Worm (Caenorhabditis elegans) whole organism, L1 larva: ENCODE measurements around the gene str-82.

Experiments
- F16B12.6 ChIP-seq: fragments of 150-350 bp; optimal IDR thresholded peaks from 2 replicates; lab custom pipeline; 2014; ENCODE audit warnings: missing biosample characterization, missing genetic modification characterization
- Y116A8C.19 ChIP-seq: sonication (generic microtip); optimal IDR thresholded peaks from 2 replicates; lab custom pipeline; 2016; ENCODE audit warnings: missing compliant biosample characterization, missing genetic modification characterization, borderline replicate concordance
- aha-1 ChIP-seq: fragments of 150-350 bp; optimal IDR thresholded peaks from 2 replicates; lab custom pipeline; 2014; ENCODE audit warnings: missing biosample characterization, missing genetic modification characterization
- alr-1 ChIP-seq: fragments of 200-800 bp; sonication (Bioruptor generic); optimal IDR thresholded peaks from 2 replicates; lab custom pipeline; 2018; ENCODE audit warnings: borderline replicate concordance, mild to moderate bottlenecking, missing genetic modification characterization, missing compliant biosample characterization
- aly-2 ChIP-seq: fragments of 150-350 bp; optimal IDR thresholded peaks from 2 replicates; lab custom pipeline; 2014; ENCODE audit warnings: missing biosample characterization, missing genetic modification characterization
- ama-1 ChIP-seq: fragments of 150-350 bp; optimal IDR thresholded peaks from 2 replicates; lab custom pipeline; 2014
- ceh-63 ChIP-seq: fragments of 200-800 bp; sonication (Bioruptor generic); optimal IDR thresholded peaks from 2 replicates; lab custom pipeline; 2018; ENCODE audit warnings: mild to moderate bottlenecking, missing genetic modification characterization, missing compliant biosample characterization
- ceh-82 ChIP-seq, 3 experiments: fragments of 150-350 bp in 1 of 3; sonication (generic microtip) in 2 of 3; optimal IDR thresholded peaks; 2 replicates each; lab custom pipeline; 2014 to 2017; ENCODE audit warnings: missing biosample characterization in 3 of 3, missing genetic modification characterization in 3 of 3
- ceh-88 ChIP-seq: fragments of 200-800 bp; sonication (Bioruptor generic); IDR thresholded peaks from 2 replicates; pipeline ENCODE4 v1.3.6; 2022; ENCODE audit warnings: missing genetic modification characterization, missing compliant biosample characterization
- ces-1 ChIP-seq: fragments of 150-350 bp; optimal IDR thresholded peaks from 2 replicates; lab custom pipeline; 2014; ENCODE audit warnings: missing biosample characterization, missing genetic modification reagents, missing genetic modification characterization
- dpl-1 ChIP-seq, 3 experiments: fragments of 150-350 bp in 2 of 3; sonication (generic microtip) in 1 of 3; optimal IDR thresholded peaks; 2 replicates each; lab custom pipeline; 2014 to 2017; ENCODE audit warnings: missing biosample characterization in 3 of 3, missing genetic modification characterization in 3 of 3, missing genetic modification reagents in 3 of 3
- efl-1 ChIP-seq, 4 experiments: fragments of 150-350 bp; optimal IDR thresholded peaks in 3 of 4; peaks in 1 of 4; 1 replicate in 1 of 4; 2 replicates in 3 of 4; lab custom pipeline; 2014; ENCODE audit warnings: missing biosample characterization in 2 of 4, missing genetic modification characterization in 2 of 4, missing genetic modification reagents in 2 of 4
- efl-3 ChIP-seq: fragments of 200-800 bp; sonication (Bioruptor generic); optimal IDR thresholded peaks from 2 replicates; lab custom pipeline; 2018; ENCODE audit warnings: mild to moderate bottlenecking, missing genetic modification characterization, missing compliant biosample characterization
- egl-27 ChIP-seq, 2 experiments: fragments of 150-350 bp in 1 of 2; sonication (generic microtip); optimal IDR thresholded peaks; 3 replicates each; lab custom pipeline; 2017 to 2018; ENCODE audit warnings: missing biosample characterization in 2 of 2, missing genetic modification characterization in 2 of 2, missing genetic modification reagents in 2 of 2
- ets-5 ChIP-seq: fragments of 200-800 bp; sonication (Bioruptor generic); IDR thresholded peaks from 2 replicates; pipeline ENCODE4 v1.3.6; 2022; ENCODE audit warnings: missing genetic modification characterization, missing compliant biosample characterization
- fos-1 ChIP-seq: fragments of 150-350 bp; optimal IDR thresholded peaks from 2 replicates; lab custom pipeline; 2014; ENCODE audit warnings: missing biosample characterization, missing genetic modification characterization
- hlh-17 ChIP-seq: fragments of 200-800 bp; sonication (Bioruptor generic); optimal IDR thresholded peaks from 2 replicates; lab custom pipeline; 2018; ENCODE audit warnings: missing genetic modification characterization, mild to moderate bottlenecking, missing compliant biosample characterization, moderate library complexity, borderline replicate concordance
- hlh-4 ChIP-seq: sonication (generic microtip); optimal IDR thresholded peaks from 2 replicates; lab custom pipeline; 2016; ENCODE audit warnings: mild to moderate bottlenecking, missing genetic modification characterization, missing compliant biosample characterization
- irx-1 ChIP-seq: sonication (generic microtip); optimal IDR thresholded peaks from 2 replicates; lab custom pipeline; 2016; ENCODE audit warnings: missing genetic modification characterization, missing compliant biosample characterization
- lin-15B ChIP-seq: fragments of 150-350 bp; sonication (generic microtip); optimal IDR thresholded peaks from 3 replicates; lab custom pipeline; 2014; ENCODE audit warnings: missing biosample characterization, missing genetic modification characterization
- mef-2 ChIP-seq: fragments of 150-350 bp; optimal IDR thresholded peaks from 2 replicates; lab custom pipeline; 2014; ENCODE audit warnings: missing biosample characterization, missing genetic modification characterization
- mep-1 ChIP-seq: fragments of 150-350 bp; optimal IDR thresholded peaks from 2 replicates; lab custom pipeline; 2014; ENCODE audit warnings: missing biosample characterization, missing genetic modification characterization
- nhr-12 ChIP-seq: sonication (generic microtip); optimal IDR thresholded peaks from 2 replicates; lab custom pipeline; 2017; ENCODE audit warnings: missing biosample characterization, missing genetic modification characterization
- nhr-19 ChIP-seq: fragments of 200-800 bp; sonication (Bioruptor generic); conservative IDR thresholded peaks from 2 replicates; pipeline ENCODE4 v1.3.6; 2022; ENCODE audit warnings: missing genetic modification characterization, missing compliant biosample characterization
- nhr-28 ChIP-seq: fragments of 150-350 bp; optimal IDR thresholded peaks from 2 replicates; lab custom pipeline; 2014; ENCODE audit warnings: missing biosample characterization, missing genetic modification characterization
- nhr-71 ChIP-seq: sonication (generic microtip); optimal IDR thresholded peaks from 2 replicates; lab custom pipeline; 2016; ENCODE audit warnings: mild to moderate bottlenecking, missing genetic modification characterization, moderate library complexity, missing compliant biosample characterization
- nhr-77 ChIP-seq: fragments of 150-350 bp; optimal IDR thresholded peaks from 2 replicates; lab custom pipeline; 2014; ENCODE audit warnings: missing biosample characterization, missing genetic modification characterization
- nhr-84 ChIP-seq: sonication (generic microtip); optimal IDR thresholded peaks from 2 replicates; lab custom pipeline; 2017; ENCODE audit warnings: missing biosample characterization, missing genetic modification characterization
- nhr-85 ChIP-seq: sonication (generic microtip); peaks from one replicate; lab custom pipeline; 2016; ENCODE audit warnings: missing genetic modification characterization, inconsistent platforms, missing compliant biosample characterization
- pax-3 ChIP-seq: fragments of 200-800 bp; sonication (Bioruptor generic); optimal IDR thresholded peaks from 2 replicates; lab custom pipeline; 2018; ENCODE audit warnings: mild to moderate bottlenecking, missing genetic modification characterization, moderate library complexity, missing compliant biosample characterization
- rnt-1 ChIP-seq: sonication (generic microtip); optimal IDR thresholded peaks from 2 replicates; lab custom pipeline; 2016; ENCODE audit warnings: mild to moderate bottlenecking, missing genetic modification characterization, moderate library complexity, missing compliant biosample characterization
- skn-1 ChIP-seq: fragments of 150-350 bp; optimal IDR thresholded peaks from 2 replicates; lab custom pipeline; 2014; ENCODE audit warnings: missing biosample characterization, missing genetic modification characterization
- snpc-4 ChIP-seq: fragments of 150-350 bp; optimal IDR thresholded peaks from 2 replicates; lab custom pipeline; 2014; ENCODE audit warnings: missing biosample characterization, missing genetic modification characterization
- snu-23 ChIP-seq: sonication (generic microtip); optimal IDR thresholded peaks from 2 replicates; lab custom pipeline; 2016; ENCODE audit warnings: missing genetic modification characterization, missing compliant biosample characterization
- sup-37 ChIP-seq: fragments of 200-800 bp; sonication (Bioruptor generic); optimal IDR thresholded peaks from 2 replicates; lab custom pipeline; 2018; ENCODE audit warnings: mild to moderate bottlenecking, missing genetic modification characterization, missing compliant biosample characterization
- vab-15 ChIP-seq: sonication (generic microtip); optimal IDR thresholded peaks from 2 replicates; lab custom pipeline; 2017; ENCODE audit warnings: missing genotype, mild to moderate bottlenecking, missing genetic modification characterization, missing compliant biosample characterization
- xbp-1 ChIP-seq: sonication (generic microtip); optimal IDR thresholded peaks from 2 replicates; lab custom pipeline; 2016; ENCODE audit warnings: missing genetic modification characterization, missing compliant biosample characterization

Gene str-82

DNA sequence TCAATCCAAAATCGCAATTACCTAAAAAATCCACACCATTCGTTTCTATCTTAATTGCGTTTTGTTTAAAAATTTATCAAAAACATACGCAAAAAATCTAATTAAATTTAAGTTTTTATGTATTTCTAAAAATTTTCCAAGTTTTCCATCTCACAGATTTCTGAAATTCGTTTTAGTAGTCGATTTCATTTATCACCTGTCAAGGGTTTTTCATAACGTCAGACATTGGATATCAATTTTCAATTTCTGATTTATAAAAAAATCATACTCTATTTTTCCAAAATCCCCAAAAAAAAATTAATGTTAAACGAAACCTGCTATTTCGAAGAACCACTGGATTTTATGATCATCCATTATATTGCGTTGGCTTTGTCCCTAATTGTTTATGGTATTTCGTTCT, 35.7 kb downstream of the str-82 start, which contains the start of gene srh-4:
Gene srh-4, plus strand, starts transcription at position 301 of the 400 bp plus-strand sequence.
- TF ChIP-seq nhr-28 (no peak), dpl-1 (GFP tag; optimal IDR thresholded peaks at IDR 0.05; lab: Kevin White, UChicago) (no peak), nhr-71 (tag; lab: Kevin White, UChicago) (no peak), ceh-82 (tag; optimal IDR thresholded peaks at IDR 0.05; lab: Kevin White, UChicago) (no peak), snu-23 (GFP tag; lab: Kevin White, UChicago) (no peak), nhr-85 (tag; lab: Kevin White, UChicago) (no peak), aha-1 (tag; lab: Kevin White, UChicago) (no peak), ceh-63 (no peak), vab-15 (tag; lab: Kevin White, UChicago) (no peak)

DNA sequence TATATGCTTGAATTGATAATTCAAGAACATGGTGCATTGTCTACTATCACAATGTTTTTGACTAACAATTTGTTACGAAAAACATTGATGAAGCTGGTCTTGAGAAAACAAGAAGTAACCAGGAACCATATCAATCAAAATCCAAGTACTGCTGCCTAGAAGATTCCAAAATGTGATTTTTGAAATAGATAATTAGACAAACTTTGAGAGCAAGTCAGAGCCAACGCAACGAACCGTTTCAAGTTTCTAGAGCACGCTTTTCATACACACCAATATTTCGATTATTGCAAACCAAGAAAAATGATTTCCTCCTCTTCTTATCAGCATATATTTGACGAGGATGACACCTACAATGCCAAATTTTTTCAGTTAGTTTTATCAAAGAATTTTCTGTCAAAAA, 42.3 kb downstream of the str-82 start, which contains the start of gene srw-89:
Gene srw-89, plus strand, starts transcription at position 301 of the 400 bp plus-strand sequence.
- TF ChIP-seq ceh-82 (tag; optimal IDR thresholded peaks at IDR 0.05; lab: Kevin White, UChicago) (no peak), hlh-4 (no peak), irx-1 (tag; lab: Kevin White, UChicago) (no peak), vab-15 (tag; lab: Kevin White, UChicago) (no peak), nhr-19 (no peak), sup-37 (no peak)

DNA sequence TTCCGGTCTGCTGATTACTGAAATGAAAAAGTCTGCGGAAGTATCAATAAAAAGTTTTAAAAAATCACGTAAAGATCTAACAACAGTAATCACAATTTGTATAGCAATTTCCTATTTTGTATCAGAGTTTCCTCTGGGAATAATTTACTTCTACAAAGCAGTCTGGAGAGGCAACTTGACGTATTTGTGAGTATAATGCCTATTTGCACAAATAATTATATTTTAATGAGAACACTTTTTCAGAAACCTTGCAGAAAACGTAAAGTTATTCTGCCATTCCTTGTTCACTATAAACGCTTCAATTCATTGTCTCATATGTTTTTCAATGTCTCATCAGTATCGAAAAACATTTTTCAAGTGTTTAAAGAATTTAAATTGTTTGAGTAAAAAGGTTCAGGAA, 44.1 kb downstream of the str-82 start:
- TF ChIP-seq nhr-19 (no peak), hlh-4 (no peak), alr-1 (tag; lab: Kevin White, UChicago) (no peak), efl-1 (optimal IDR thresholded peaks at IDR 0.05; lab: Kevin White, UChicago) (no peak), efl-1 (GFP tag; optimal IDR thresholded peaks at IDR 0.05 in 1 of 2; lab: Kevin White, UChicago) (peak in 1 of 2 experiments; percentile 62), ceh-88 (GFP tag; lab: Robert Waterston, UW) (no peak), ces-1 (no peak)

DNA sequence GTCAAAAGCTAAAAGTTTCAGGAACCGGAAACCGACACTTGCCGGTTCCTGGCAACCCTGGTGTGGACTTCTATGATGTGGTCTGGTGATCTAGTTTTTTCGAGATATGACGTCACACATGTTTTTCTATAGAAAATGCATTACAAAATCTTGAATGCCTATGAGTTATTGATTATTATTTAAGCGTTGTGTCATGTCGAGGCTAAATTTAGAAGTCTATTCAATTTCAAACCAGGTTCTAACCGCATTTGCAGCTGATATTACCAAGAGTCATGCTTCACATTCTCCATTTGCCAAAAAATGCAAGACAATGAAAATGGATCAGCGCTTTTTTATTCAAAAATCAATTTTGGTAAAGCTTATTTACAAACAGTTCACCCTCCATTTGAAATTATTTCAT, 44.7 kb downstream of the str-82 start, which contains the start of gene K09D9.3:
Gene K09D9.3, plus strand, starts transcription at position 301 of the 400 bp plus-strand sequence.
- TF ChIP-seq efl-3 (GFP tag; lab: Kevin White, UChicago), result no peak
- no peak for TF ChIP-seq rnt-1 (tag; lab: Kevin White, UChicago)
- no peak for TF ChIP-seq lin-15B (tag; lab: Kevin White, UChicago)
- TF ChIP-seq aly-2 (tag; lab: Kevin White, UChicago), result no peak
- TF ChIP-seq snpc-4 (tag; lab: Kevin White, UChicago), result no peak
- TF ChIP-seq nhr-77, result no peak
- no peak for TF ChIP-seq F16B12.6 (tag; lab: Kevin White, UChicago)
- TF ChIP-seq Y116A8C.19 (tag; lab: Kevin White, UChicago), result no peak
- no peak for TF ChIP-seq skn-1 (tag; lab: Kevin White, UChicago)
- TF ChIP-seq irx-1 (tag; lab: Kevin White, UChicago), result no peak
- TF ChIP-seq xbp-1 (tag; lab: Kevin White, UChicago), result no peak

DNA sequence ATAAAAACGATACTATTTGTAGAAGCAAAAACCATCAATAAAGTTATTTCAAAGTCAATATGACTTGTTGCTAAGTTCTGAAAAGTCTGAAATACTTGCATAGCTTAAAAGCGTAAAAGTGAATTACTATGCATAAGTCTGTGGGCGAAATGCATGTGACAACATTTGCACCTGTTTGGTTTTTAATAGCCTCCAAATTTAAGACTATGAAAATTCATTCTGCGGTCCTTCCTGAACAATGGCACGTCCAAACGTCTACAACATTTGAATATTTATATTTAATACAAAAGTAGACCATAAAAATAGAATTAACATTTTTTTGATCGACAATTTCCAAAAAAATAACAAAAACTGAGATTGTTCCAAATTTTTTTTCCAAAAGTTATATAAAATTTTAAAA, 47.3 kb downstream of the str-82 start, which contains the start of gene K09D9.14:
Gene K09D9.14, minus strand, starts transcription at position 101 of the 400 bp plus-strand sequence.
- TF ChIP-seq ama-1, result no peak
- no peak for TF ChIP-seq nhr-19
- no peak for TF ChIP-seq ets-5 (GFP tag; lab: Robert Waterston, UW)
- TF ChIP-seq pax-3 (tag; lab: Kevin White, UChicago), result no peak
- no peak for TF ChIP-seq ces-1
- TF ChIP-seq dpl-1 (GFP tag; optimal IDR thresholded peaks at IDR 0.05; lab: Kevin White, UChicago), result no peak
- no peak for TF ChIP-seq xbp-1 (tag; lab: Kevin White, UChicago)
- no peak for TF ChIP-seq mef-2
- no peak for TF ChIP-seq nhr-84 (tag; lab: Kevin White, UChicago)

DNA sequence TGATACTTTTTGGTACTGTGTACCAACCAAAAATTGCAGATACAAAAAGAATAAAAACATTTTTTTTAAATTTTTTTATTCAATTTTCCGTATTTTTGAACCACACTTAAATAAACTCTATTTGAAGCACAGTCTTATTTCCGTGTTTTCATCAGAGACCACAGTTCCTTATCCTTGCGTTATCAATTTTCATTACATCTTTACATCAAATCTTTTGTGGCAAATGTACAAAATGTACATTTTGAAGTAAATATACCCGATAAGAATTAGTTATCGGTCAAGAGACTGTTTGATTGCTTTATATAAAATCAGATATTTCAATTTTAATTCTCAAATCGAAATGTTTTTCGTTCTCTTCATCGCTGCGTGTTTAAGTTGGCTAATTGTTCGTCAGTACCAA, 47.8 kb downstream of the str-82 start, which contains the start of gene cyp-35A3:
Gene cyp-35A3, plus strand, starts transcription at position 301 of the 400 bp plus-strand sequence.
- TF ChIP-seq mef-2 (no peak), fos-1 (no peak), pax-3 (tag; lab: Kevin White, UChicago) (no peak), hlh-17 (GFP tag; lab: Kevin White, UChicago) (no peak), nhr-71 (tag; lab: Kevin White, UChicago) (no peak), nhr-12 (tag; lab: Kevin White, UChicago) (no peak), egl-27 (tag; optimal IDR thresholded peaks at IDR 0.05; lab: Kevin White, UChicago) (no peak), lin-15B (tag; lab: Kevin White, UChicago) (no peak), aly-2 (tag; lab: Kevin White, UChicago) (no peak), mep-1 (tag; lab: Kevin White, UChicago) (no peak), rnt-1 (tag; lab: Kevin White, UChicago) (no peak), sup-37 (no peak)
